Worm (Caenorhabditis elegans) whole organism, L4 larva: ENCODE measurements around the gene T12A7.2.

Experiments used
- F26F4.8 ChIP-seq: fragments of 200-800 bp; sonication (Bioruptor generic); conservative IDR thresholded peaks from 2 replicates; pipeline ENCODE4 v1.3.6; 2022; ENCODE audit warnings: missing genetic modification characterization, missing compliant biosample characterization
- F37D6.2 ChIP-seq: sonication (generic microtip); optimal IDR thresholded peaks from 2 replicates; lab custom pipeline; 2016; ENCODE audit warnings: mild to moderate bottlenecking, missing genetic modification characterization, missing compliant biosample characterization
- aha-1 ChIP-seq: fragments of 150-350 bp; peaks from one replicate; lab custom pipeline; 2014; ENCODE audit warnings: missing biosample characterization, missing genetic modification characterization
- attf-4 ChIP-seq: sonication (generic microtip); optimal IDR thresholded peaks from 3 replicates; lab custom pipeline; 2017; ENCODE audit warnings: missing biosample characterization, missing genetic modification characterization
- ceh-20 ChIP-seq: fragments of 200-800 bp; sonication (Bioruptor generic); IDR thresholded peaks from 2 replicates; pipeline ENCODE4 v1.3.6; 2022; ENCODE audit warnings: missing genetic modification reagents, missing genetic modification characterization, missing compliant biosample characterization
- ces-1 ChIP-seq: fragments of 150-350 bp; sonication (generic microtip); optimal IDR thresholded peaks from 4 replicates; lab custom pipeline; 2014; ENCODE audit warnings: missing biosample characterization, missing genetic modification reagents, missing genetic modification characterization
- daf-8 ChIP-seq: fragments of 200-800 bp; sonication (Bioruptor generic); IDR thresholded peaks from 2 replicates; pipeline ENCODE4 v1.3.6; 2022; ENCODE audit warnings: missing genetic modification characterization, missing compliant biosample characterization
- dmd-6 ChIP-seq: fragments of 200-800 bp; sonication (Bioruptor generic); IDR thresholded peaks from 2 replicates; pipeline ENCODE4 v1.3.6; 2022; ENCODE audit warnings: missing genetic modification reagents, missing genetic modification characterization, missing compliant biosample characterization
- duxl-1 ChIP-seq: sonication (generic microtip); optimal IDR thresholded peaks from 2 replicates; lab custom pipeline; 2016; ENCODE audit warnings: mild to moderate bottlenecking, missing genetic modification characterization, moderate library complexity, missing compliant biosample characterization; ENCODE audit not compliant: poor library complexity
- fkh-10 ChIP-seq: fragments of 150-350 bp; optimal IDR thresholded peaks from 2 replicates; lab custom pipeline; 2014; ENCODE audit warnings: missing biosample characterization, missing genetic modification reagents, missing genetic modification characterization
- hlh-11 ChIP-seq: fragments of 200-800 bp; sonication (Bioruptor generic); optimal IDR thresholded peaks from 2 replicates; lab custom pipeline; 2018; ENCODE audit warnings: mild to moderate bottlenecking, missing genetic modification characterization, missing compliant biosample characterization
- lin-1 ChIP-seq: fragments of 200-800 bp; sonication (Bioruptor generic); IDR thresholded peaks from 2 replicates; pipeline ENCODE4 v1.3.6; 2022; ENCODE audit warnings: missing genetic modification reagents, missing genetic modification characterization, missing compliant biosample characterization
- lin-39 ChIP-seq: fragments of 150-350 bp; optimal IDR thresholded peaks from 2 replicates; lab custom pipeline; 2014; ENCODE audit warnings: missing biosample characterization, missing genetic modification reagents, missing genetic modification characterization
- lir-3 ChIP-seq: sonication (generic microtip); optimal IDR thresholded peaks from 2 replicates; lab custom pipeline; 2016; ENCODE audit warnings: mild to moderate bottlenecking, missing genetic modification characterization, missing compliant biosample characterization
- lsy-2 ChIP-seq, 2 experiments: fragments of 150-350 bp in 1 of 2; sonication (generic microtip) in 1 of 2; optimal IDR thresholded peaks; 2 replicates each; lab custom pipeline; 2014 to 2017; ENCODE audit warnings: missing biosample characterization in 2 of 2, missing genetic modification characterization in 2 of 2
- madf-5 ChIP-seq, 2 experiments: fragments of 200-800 bp; sonication (Bioruptor generic); IDR thresholded peaks; 2 replicates each; pipeline ENCODE4 v1.3.6; 2022; ENCODE audit warnings: missing compliant biosample characterization in 2 of 2, missing genetic modification characterization in 2 of 2
- madf-9 ChIP-seq: fragments of 200-800 bp; sonication (Bioruptor generic); conservative IDR thresholded peaks from 2 replicates; pipeline ENCODE4 v1.3.6; 2022; ENCODE audit warnings: missing genetic modification reagents, missing genetic modification characterization, missing compliant biosample characterization
- mep-1 ChIP-seq: fragments of 150-350 bp; sonication (generic microtip); optimal IDR thresholded peaks from 3 replicates; lab custom pipeline; 2014; ENCODE audit warnings: missing biosample characterization, missing genetic modification characterization
- nhr-10 ChIP-seq: fragments of 150-350 bp; optimal IDR thresholded peaks from 2 replicates; lab custom pipeline; 2014; ENCODE audit warnings: missing biosample characterization, missing genetic modification characterization
- nhr-25 ChIP-seq: sonication (generic microtip); optimal IDR thresholded peaks from 2 replicates; lab custom pipeline; 2017; ENCODE audit warnings: missing genetic modification characterization, mild to moderate bottlenecking, missing compliant biosample characterization, antibody characterized with exemption, moderate library complexity, borderline replicate concordance; ENCODE audit not compliant: insufficient read depth
- nhr-28 ChIP-seq: fragments of 150-350 bp; optimal IDR thresholded peaks from 2 replicates; lab custom pipeline; 2014; ENCODE audit warnings: missing biosample characterization, missing genetic modification characterization
- php-3 ChIP-seq: fragments of 200-800 bp; sonication (Bioruptor generic); IDR thresholded peaks from 2 replicates; pipeline ENCODE4 v1.3.6; 2022; ENCODE audit warnings: missing genetic modification reagents, missing genetic modification characterization, missing compliant biosample characterization
- pqm-1 ChIP-seq: sonication (generic microtip); optimal IDR thresholded peaks from 2 replicates; lab custom pipeline; 2017; ENCODE audit warnings: missing biosample characterization, missing genetic modification characterization
- set-16 ChIP-seq: fragments of 200-800 bp; sonication (Bioruptor generic); IDR thresholded peaks from 2 replicates; pipeline ENCODE4 v1.3.6; 2022; ENCODE audit warnings: missing genetic modification reagents, missing genetic modification characterization, missing compliant biosample characterization
- tag-97 ChIP-seq: fragments of 200-800 bp; sonication (Bioruptor generic); IDR thresholded peaks from 2 replicates; pipeline ENCODE4 v1.3.6; 2022; ENCODE audit warnings: missing genetic modification characterization, missing compliant biosample characterization
- unc-62 ChIP-seq, 3 experiments: fragments of 150-350 bp in 1 of 3; sonication (generic microtip); optimal IDR thresholded peaks in 2 of 3; peaks in 1 of 3; 1 replicate in 1 of 3; 2 replicates in 2 of 3; lab custom pipeline; 2014 to 2017; ENCODE audit warnings: missing biosample characterization in 3 of 3, missing genetic modification characterization in 3 of 3, missing genetic modification reagents in 3 of 3, missing genotype in 1 of 3
- vab-7 ChIP-seq: fragments of 200-800 bp; sonication (Bioruptor generic); IDR thresholded peaks from 2 replicates; pipeline ENCODE4 v1.3.6; 2022; ENCODE audit warnings: missing genetic modification reagents, missing genetic modification characterization, missing compliant biosample characterization
- zfp-2 ChIP-seq: sonication (generic microtip); optimal IDR thresholded peaks from 2 replicates; lab custom pipeline; 2016; ENCODE audit warnings: mild to moderate bottlenecking, missing genetic modification characterization, missing compliant biosample characterization
- zip-11 ChIP-seq: fragments of 200-800 bp; sonication (Bioruptor generic); IDR thresholded peaks from 2 replicates; pipeline ENCODE4 v1.3.6; 2022; ENCODE audit warnings: missing genetic modification characterization, missing compliant biosample characterization

T12A7.2 gene

ce11 chrIV:11735025-11735424, 25.9 kb downstream of the T12A7.2 start, which contains the start of gene K01A6.6:
TSS of gene K01A6.6 (plus strand) at chrIV:11735325.
- no peak for TF ChIP-seq duxl-1 (tag; lab: Kevin White, UChicago)
- TF ChIP-seq attf-4 (tag; lab: Kevin White, UChicago): no peak
- peak; percentile 22 for TF ChIP-seq aha-1
- TF ChIP-seq, all 104 proteins: peak for 1

- no peak for TF ChIP-seq F37D6.2 (tag; lab: Kevin White, UChicago)
- no peak for TF ChIP-seq tag-97 (GFP tag; lab: Robert Waterston, UW)
- no peak for TF ChIP-seq mep-1 (tag; lab: Kevin White, UChicago)
- TF ChIP-seq fkh-10 (GFP tag; lab: Kevin White, UChicago): peak; percentile 44
- no peak for TF ChIP-seq unc-62 (GFP tag; optimal IDR thresholded peaks at IDR 0.05 in 1 of 2; lab: Kevin White, UChicago)
- no peak for TF ChIP-seq unc-62 (tag; optimal IDR thresholded peaks at IDR 0.05; lab: Kevin White, UChicago)
- TF ChIP-seq nhr-10: no peak
- TF ChIP-seq lir-3: no peak
- TF ChIP-seq ces-1 (GFP tag; lab: Kevin White, UChicago): peak; percentile 4
- no peak for TF ChIP-seq lin-39
- no peak for TF ChIP-seq daf-8 (GFP tag; lab: Robert Waterston, UW)
Measured at ce11 chrIV:11723255-11723654, 37.7 kb downstream of the T12A7.2 start.

ce11 chrIV:11721878-11722277, 39.0 kb downstream of the T12A7.2 start:
- TF ChIP-seq F26F4.8 (GFP tag; lab: Robert Waterston, UW) (no peak), nhr-28 (peak; percentile 58), hlh-11 (tag; lab: Kevin White, UChicago) (peak; percentile 33), pqm-1 (tag; lab: Kevin White, UChicago) (peak; percentile 90), unc-62 (GFP tag; optimal IDR thresholded peaks at IDR 0.05 in 1 of 2; lab: Kevin White, UChicago) (peak in 1 of 2 experiments; percentile 51), unc-62 (tag; optimal IDR thresholded peaks at IDR 0.05; lab: Kevin White, UChicago) (no peak), madf-9 (no peak)

DNA sequence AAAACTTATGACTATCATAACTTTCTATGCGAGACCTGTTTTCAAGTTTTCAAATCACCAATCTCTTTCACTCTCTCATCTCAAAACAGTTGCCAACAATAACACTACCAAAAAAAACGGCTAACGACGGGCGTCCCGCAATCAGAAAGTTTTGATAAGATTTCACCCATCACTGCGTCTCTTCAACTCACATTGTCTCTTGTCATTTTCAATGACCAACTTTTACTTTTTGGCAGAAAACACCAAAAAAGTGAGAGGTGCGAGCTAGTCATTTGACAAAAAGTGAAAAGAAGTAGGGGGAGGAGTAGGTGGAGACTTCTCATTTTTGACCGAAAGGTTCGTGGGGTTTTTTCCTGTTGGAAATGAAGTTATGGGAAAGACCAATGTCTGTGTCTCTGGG, 42.3 kb downstream of the T12A7.2 start:
- TF ChIP-seq dmd-6 (GFP tag; lab: Robert Waterston, UW) (0 out of 2 replicates have a peak, but pooled peaks have one; percentile 10), lin-1 (GFP tag; lab: Robert Waterston, UW) (no peak), set-16 (GFP tag; lab: Robert Waterston, UW) (no peak), unc-62 (GFP tag; optimal IDR thresholded peaks at IDR 0.05 in 1 of 2; lab: Kevin White, UChicago) (peak in 1 of 2 experiments; percentile 51), unc-62 (tag; optimal IDR thresholded peaks at IDR 0.05; lab: Kevin White, UChicago) (no peak), zfp-2 (tag; lab: Kevin White, UChicago) (no peak), madf-9 (no peak)
- TF ChIP-seq, all 104 proteins: peak for 2

ce11 chrIV:11717094-11717876, 43.6 kb downstream of the T12A7.2 start:
- no peak for TF ChIP-seq tag-97 (GFP tag; lab: Robert Waterston, UW)
- no peak for TF ChIP-seq ceh-20 (GFP tag; lab: Robert Waterston, UW)
- TF ChIP-seq ces-1 (GFP tag; lab: Kevin White, UChicago): peak; percentile 23
- peak in 1 of 2 experiments; percentile 8 for TF ChIP-seq lsy-2 (tag; optimal IDR thresholded peaks at IDR 0.05; lab: Kevin White, UChicago)
- TF ChIP-seq php-3 (GFP tag; lab: Robert Waterston, UW): no peak
- no peak for TF ChIP-seq zip-11
- TF ChIP-seq nhr-25 (tag; lab: Kevin White, UChicago): no peak
- TF ChIP-seq vab-7 (GFP tag; lab: Robert Waterston, UW): no peak
- TF ChIP-seq madf-5 (GFP tag; IDR thresholded peaks at IDR 0.05; lab: Robert Waterston, UW): no peak
